Worm (Caenorhabditis elegans) whole organism, early embryonic: ENCODE measurements around the gene unc-51.
A peak's percentile ranks its signal among the peaks of the same experiment; 100 is the strongest.

Experiments
- B0310.2 ChIP-seq: sonication (generic microtip); optimal IDR thresholded peaks from 2 replicates; lab custom pipeline; 2016; ENCODE audit warnings: mild to moderate bottlenecking, missing genetic modification characterization, missing compliant biosample characterization
- F13C5.2 ChIP-seq: sonication (generic microtip); optimal IDR thresholded peaks from 2 replicates; lab custom pipeline; 2017; ENCODE audit warnings: mild to moderate bottlenecking, missing genetic modification characterization, inconsistent platforms, missing compliant biosample characterization
- aly-1 ChIP-seq: sonication (generic microtip); optimal IDR thresholded peaks from 2 replicates; lab custom pipeline; 2016; ENCODE audit warnings: missing genetic modification characterization, missing compliant biosample characterization
- ama-1 ChIP-seq: fragments of 150-350 bp; optimal IDR thresholded peaks from 2 replicates; lab custom pipeline; 2014
- ceh-13 ChIP-seq: fragments of 200-800 bp; sonication (Bioruptor generic); optimal IDR thresholded peaks from 2 replicates; lab custom pipeline; 2018; ENCODE audit warnings: mild to moderate bottlenecking, missing genetic modification characterization, missing compliant biosample characterization
- ceh-36 ChIP-seq: sonication (generic microtip); optimal IDR thresholded peaks from 2 replicates; lab custom pipeline; 2016; ENCODE audit warnings: missing genetic modification characterization, inconsistent platforms, missing compliant biosample characterization
- ets-7 ChIP-seq: sonication (generic microtip); optimal IDR thresholded peaks from 2 replicates; lab custom pipeline; 2016; ENCODE audit warnings: missing genotype, missing genetic modification characterization, missing compliant biosample characterization
- flt-1 ChIP-seq: fragments of 200-800 bp; sonication (Bioruptor generic); IDR thresholded peaks from 2 replicates; pipeline ENCODE4 v1.3.6; 2022; ENCODE audit warnings: missing genetic modification characterization, missing compliant biosample characterization
- hmbx-1 ChIP-seq: sonication (generic microtip); optimal IDR thresholded peaks from 2 replicates; lab custom pipeline; 2016; ENCODE audit warnings: mild to moderate bottlenecking, missing genetic modification characterization, missing compliant biosample characterization
- hmg-4 ChIP-seq: fragments of 200-800 bp; sonication (Bioruptor generic); optimal IDR thresholded peaks from 2 replicates; lab custom pipeline; 2018; ENCODE audit warnings: mild to moderate bottlenecking, missing genetic modification characterization, missing compliant biosample characterization
- hnd-1 ChIP-seq: sonication (generic microtip); optimal IDR thresholded peaks from 2 replicates; lab custom pipeline; 2016; ENCODE audit warnings: missing genetic modification characterization, missing compliant biosample characterization
- pes-1 ChIP-seq: fragments of 200-800 bp; sonication (Bioruptor generic); IDR thresholded peaks from 2 replicates; pipeline ENCODE4 v1.3.6; 2022; ENCODE audit warnings: missing genetic modification reagents, missing genetic modification characterization, missing compliant biosample characterization
- scrt-1 ChIP-seq: fragments of 200-800 bp; sonication (Bioruptor generic); IDR thresholded peaks from 2 replicates; pipeline ENCODE4 v1.3.6; 2022; ENCODE audit warnings: missing genetic modification characterization, missing compliant biosample characterization
- sea-1 ChIP-seq: fragments of 200-800 bp; sonication (Bioruptor generic); conservative IDR thresholded peaks from 2 replicates; pipeline ENCODE4 v1.3.6; 2022; ENCODE audit warnings: missing genetic modification characterization, missing compliant biosample characterization
- tbx-11 ChIP-seq: fragments of 200-800 bp; sonication (Bioruptor generic); IDR thresholded peaks from 2 replicates; pipeline ENCODE4 v1.3.6; 2022; ENCODE audit warnings: missing genetic modification characterization, missing compliant biosample characterization
- tbx-37 ChIP-seq: fragments of 200-800 bp; sonication (Bioruptor generic); conservative IDR thresholded peaks from 2 replicates; pipeline ENCODE4 v1.3.6; 2022; ENCODE audit warnings: missing genetic modification reagents, missing genetic modification characterization, missing compliant biosample characterization
- tra-4 ChIP-seq: sonication (generic microtip); optimal IDR thresholded peaks from 2 replicates; lab custom pipeline; 2017; ENCODE audit warnings: missing genetic modification characterization, missing compliant biosample characterization

Gene unc-51

DNA sequence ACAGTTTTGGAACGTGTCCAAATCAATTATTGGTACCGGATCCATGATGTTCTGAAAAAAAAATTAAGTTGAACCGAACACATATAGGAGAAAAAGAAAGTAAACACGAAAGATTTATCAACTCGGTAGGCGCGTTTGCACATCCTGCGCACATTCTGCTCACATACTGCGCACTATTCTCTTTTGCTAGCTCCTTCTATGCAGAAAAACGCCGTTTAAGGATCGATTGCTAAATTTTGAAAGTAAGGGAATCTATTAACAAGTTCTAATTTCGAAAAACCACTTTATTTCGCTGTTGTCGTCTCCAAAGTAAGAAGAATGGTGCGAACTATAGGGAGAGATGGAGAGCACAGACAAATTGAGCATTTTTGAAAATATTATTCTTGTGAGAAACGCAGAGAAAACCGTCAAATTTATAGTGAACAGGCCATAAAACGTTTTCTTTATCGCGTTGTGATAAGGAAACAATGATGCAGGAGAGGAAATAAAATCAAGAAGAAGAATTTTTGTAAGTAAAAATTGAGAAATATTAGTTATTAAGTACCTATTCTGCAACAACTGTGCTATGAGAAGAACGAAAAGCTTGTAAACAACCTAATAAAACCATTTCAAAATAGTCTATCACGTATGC lies 22.3 kb downstream of the unc-51 start, which contains the start of gene Y60A3A.24:
Gene Y60A3A.24, minus strand, starts transcription at position 51 of the 631 bp plus-strand sequence.
- TF ChIP-seq ets-7 (tag; lab: Kevin White, UChicago): no peak
- TF ChIP-seq B0310.2 (tag; lab: Kevin White, UChicago): no peak
- no peak for TF ChIP-seq hmg-4 (GFP tag; lab: Kevin White, UChicago)
- TF ChIP-seq tbx-11 (GFP tag; lab: Robert Waterston, UW): no peak
- no peak for TF ChIP-seq hmbx-1 (tag; lab: Kevin White, UChicago)
- no peak for TF ChIP-seq ceh-36 (tag; lab: Kevin White, UChicago)
- no peak for TF ChIP-seq aly-1
- no peak for TF ChIP-seq pes-1 (GFP tag; lab: Robert Waterston, UW)
- no peak for TF ChIP-seq tbx-37 (GFP tag; lab: Robert Waterston, UW)
- TF ChIP-seq flt-1 (GFP tag; lab: Robert Waterston, UW): no peak
- TF ChIP-seq ceh-13 (GFP tag; lab: Kevin White, UChicago): no peak
- no peak for TF ChIP-seq ama-1 (lab: Kevin White, UChicago)
- no peak for TF ChIP-seq tra-4 (tag; lab: Kevin White, UChicago)

DNA sequence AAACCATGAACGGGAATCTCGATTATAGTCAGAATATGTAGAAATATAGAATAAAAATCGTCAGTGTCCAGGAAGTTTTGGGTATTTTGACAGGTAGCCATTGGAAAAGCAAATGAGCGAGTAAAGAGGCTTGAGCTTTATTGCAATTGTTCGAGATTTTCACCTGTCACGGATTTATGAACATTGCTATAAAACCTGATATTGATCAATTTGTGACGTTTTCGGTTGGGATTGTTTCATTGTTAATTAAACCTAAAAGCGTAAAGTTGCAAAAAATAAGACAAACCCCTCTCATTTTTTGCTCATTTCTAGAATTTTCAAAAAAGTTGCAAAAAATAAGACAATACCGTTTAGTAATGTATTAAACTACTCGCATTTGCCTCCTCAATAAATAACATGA lies 26.1 kb downstream of the unc-51 start, which contains the start of gene srh-183:
Gene srh-183, minus strand, starts transcription at position 101 of the 400 bp plus-strand sequence.
- TF ChIP-seq flt-1 (GFP tag; lab: Robert Waterston, UW) (no peak), F13C5.2 (tag; lab: Kevin White, UChicago) (no peak), scrt-1 (GFP tag; lab: Robert Waterston, UW) (no peak), ceh-36 (tag; lab: Kevin White, UChicago) (no peak), ets-7 (tag; lab: Kevin White, UChicago) (no peak), tbx-11 (GFP tag; lab: Robert Waterston, UW) (no peak), pes-1 (GFP tag; lab: Robert Waterston, UW) (no peak), hnd-1 (tag; lab: Kevin White, UChicago) (no peak), B0310.2 (tag; lab: Kevin White, UChicago) (no peak), sea-1 (no peak), ama-1 (lab: Kevin White, UChicago) (no peak), ceh-13 (GFP tag; lab: Kevin White, UChicago) (no peak), aly-1 (no peak), tbx-37 (GFP tag; lab: Robert Waterston, UW) (no peak)

DNA sequence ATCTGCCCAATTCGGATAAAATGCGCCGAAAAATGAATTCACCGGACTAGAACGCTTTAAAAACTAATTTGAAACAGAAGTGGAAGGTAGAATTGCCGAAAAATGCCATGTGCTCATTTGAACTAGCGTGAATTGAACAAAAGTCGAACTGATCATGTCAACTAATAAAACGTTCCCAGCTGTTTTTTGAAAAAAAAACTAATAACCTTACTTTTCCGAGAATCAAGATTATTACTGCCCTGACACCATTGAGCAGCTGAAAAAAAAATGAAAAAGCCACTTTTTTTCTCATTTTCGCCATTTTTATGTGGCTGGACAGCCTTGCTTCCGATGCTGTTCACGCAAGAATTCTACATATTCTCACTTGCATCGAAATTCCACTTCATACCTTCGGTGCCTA lies 31.3 kb downstream of the unc-51 start, which contains the start of gene srh-173:
Gene srh-173, plus strand, starts transcription at position 301 of the 400 bp plus-strand sequence.
- no peak for TF ChIP-seq flt-1 (GFP tag; lab: Robert Waterston, UW)
- no peak for TF ChIP-seq ceh-36 (tag; lab: Kevin White, UChicago)
- no peak for TF ChIP-seq ama-1 (lab: Kevin White, UChicago)
- no peak for TF ChIP-seq sea-1
- no peak for TF ChIP-seq ceh-13 (GFP tag; lab: Kevin White, UChicago)
- no peak for TF ChIP-seq hmbx-1 (tag; lab: Kevin White, UChicago)
- TF ChIP-seq B0310.2 (tag; lab: Kevin White, UChicago): no peak
- TF ChIP-seq F13C5.2 (tag; lab: Kevin White, UChicago): no peak
- TF ChIP-seq pes-1 (GFP tag; lab: Robert Waterston, UW): no peak
- TF ChIP-seq tra-4 (tag; lab: Kevin White, UChicago): no peak
- no peak for TF ChIP-seq ets-7 (tag; lab: Kevin White, UChicago)

DNA sequence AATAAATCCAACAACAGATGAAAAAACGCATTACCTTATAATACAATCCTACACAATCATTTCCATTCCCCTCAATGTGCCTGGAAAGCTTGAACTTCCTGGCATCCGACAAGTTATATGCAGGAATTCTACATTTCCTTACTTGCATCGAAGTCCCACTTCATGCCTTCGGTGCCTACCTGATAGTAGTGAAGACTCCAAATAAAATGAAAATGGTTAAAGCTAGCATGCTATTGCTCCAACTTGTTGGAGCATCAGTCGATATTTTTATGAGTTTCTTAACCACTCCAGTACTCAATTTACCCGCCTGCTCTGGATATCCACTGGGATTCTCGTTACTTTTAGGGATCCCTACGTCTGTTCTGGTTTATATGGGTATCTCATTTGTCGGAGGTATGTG lies 38.7 kb downstream of the unc-51 start, which contains the start of gene srh-171:
Gene srh-171, plus strand, starts transcription at position 75 of the 400 bp plus-strand sequence.
- TF ChIP-seq ama-1 (lab: Kevin White, UChicago): peak; percentile 78
- TF ChIP-seq aly-1: no peak

DNA sequence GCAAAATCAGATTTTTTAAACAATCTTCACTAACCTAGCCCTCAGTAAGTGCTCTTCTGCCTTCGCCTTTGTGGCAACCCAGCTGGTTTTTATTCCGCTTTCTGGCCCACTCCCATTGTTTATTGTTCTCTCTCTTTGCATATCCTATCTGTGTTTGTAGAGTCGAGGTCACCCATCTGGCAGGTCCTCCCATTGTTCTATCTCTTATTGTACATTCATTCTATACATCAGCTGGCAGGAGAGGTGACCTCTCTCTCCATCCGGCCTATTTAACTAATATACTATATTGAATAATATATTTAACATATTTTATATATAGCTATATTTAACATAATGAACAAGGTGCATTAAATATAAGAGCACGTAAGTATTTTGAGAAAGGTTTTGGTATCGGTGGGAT lies 42.3 kb downstream of the unc-51 start:
- TF ChIP-seq hmbx-1 (tag; lab: Kevin White, UChicago) (no peak), hmg-4 (GFP tag; lab: Kevin White, UChicago) (peak; percentile 13)

DNA sequence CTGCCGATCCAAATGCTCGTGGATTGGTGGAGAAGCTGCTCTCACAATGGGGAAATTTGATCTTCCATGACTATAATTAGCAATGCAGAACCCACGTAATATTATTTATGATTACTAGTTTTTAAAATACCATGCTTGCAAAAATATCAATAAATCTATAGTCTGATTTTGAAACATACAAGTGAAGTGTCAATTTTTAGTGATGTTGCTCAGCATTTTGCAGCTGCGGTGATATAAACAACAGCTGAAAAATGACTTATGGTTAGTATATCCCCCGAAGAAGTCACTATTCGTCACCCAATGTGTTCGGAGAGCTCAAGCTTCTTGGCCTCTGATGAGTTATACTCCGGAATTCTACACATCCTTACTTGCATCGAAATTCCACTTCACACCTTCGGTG lies 45.5 kb downstream of the unc-51 start, which contains the start of gene srh-172:
Gene srh-172, plus strand, starts transcription at position 301 of the 400 bp plus-strand sequence.
- TF ChIP-seq hnd-1 (tag; lab: Kevin White, UChicago) (no peak), ama-1 (lab: Kevin White, UChicago) (no peak)

DNA sequence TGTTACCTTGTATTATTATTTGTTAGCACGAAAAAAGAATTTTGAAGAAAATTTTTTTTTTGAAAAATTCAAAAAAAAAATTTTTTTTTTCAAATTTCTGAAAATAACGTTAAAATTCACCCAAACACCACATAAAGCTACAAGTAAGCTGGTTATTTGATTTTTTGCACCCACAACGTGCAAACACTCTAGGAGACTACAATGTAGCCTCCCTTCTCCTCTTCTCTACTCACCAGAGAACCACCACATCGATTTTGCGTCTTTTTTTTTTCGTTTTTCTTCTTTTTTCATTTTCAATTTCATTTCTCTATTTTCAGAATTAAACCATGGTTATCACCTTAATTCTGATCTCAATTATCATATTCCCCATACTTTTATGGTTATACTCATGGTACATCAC lies 49.1 kb downstream of the unc-51 start, which contains the start of gene abhd-3.1:
Gene abhd-3.1, plus strand, starts transcription at position 318 of the 400 bp plus-strand sequence.
- TF ChIP-seq tra-4 (tag; lab: Kevin White, UChicago) (no peak), tbx-37 (GFP tag; lab: Robert Waterston, UW) (no peak), pes-1 (GFP tag; lab: Robert Waterston, UW) (no peak), ceh-13 (GFP tag; lab: Kevin White, UChicago) (no peak), hmg-4 (GFP tag; lab: Kevin White, UChicago) (no peak), hnd-1 (tag; lab: Kevin White, UChicago) (no peak), tbx-11 (GFP tag; lab: Robert Waterston, UW) (no peak), flt-1 (GFP tag; lab: Robert Waterston, UW) (no peak), F13C5.2 (tag; lab: Kevin White, UChicago) (no peak), B0310.2 (tag; lab: Kevin White, UChicago) (no peak), hmbx-1 (tag; lab: Kevin White, UChicago) (no peak), ceh-36 (tag; lab: Kevin White, UChicago) (no peak)
